Fruit fly (Drosophila melanogaster): Measurements from ENCODE around the gene tara.

tara gene

DNA sequence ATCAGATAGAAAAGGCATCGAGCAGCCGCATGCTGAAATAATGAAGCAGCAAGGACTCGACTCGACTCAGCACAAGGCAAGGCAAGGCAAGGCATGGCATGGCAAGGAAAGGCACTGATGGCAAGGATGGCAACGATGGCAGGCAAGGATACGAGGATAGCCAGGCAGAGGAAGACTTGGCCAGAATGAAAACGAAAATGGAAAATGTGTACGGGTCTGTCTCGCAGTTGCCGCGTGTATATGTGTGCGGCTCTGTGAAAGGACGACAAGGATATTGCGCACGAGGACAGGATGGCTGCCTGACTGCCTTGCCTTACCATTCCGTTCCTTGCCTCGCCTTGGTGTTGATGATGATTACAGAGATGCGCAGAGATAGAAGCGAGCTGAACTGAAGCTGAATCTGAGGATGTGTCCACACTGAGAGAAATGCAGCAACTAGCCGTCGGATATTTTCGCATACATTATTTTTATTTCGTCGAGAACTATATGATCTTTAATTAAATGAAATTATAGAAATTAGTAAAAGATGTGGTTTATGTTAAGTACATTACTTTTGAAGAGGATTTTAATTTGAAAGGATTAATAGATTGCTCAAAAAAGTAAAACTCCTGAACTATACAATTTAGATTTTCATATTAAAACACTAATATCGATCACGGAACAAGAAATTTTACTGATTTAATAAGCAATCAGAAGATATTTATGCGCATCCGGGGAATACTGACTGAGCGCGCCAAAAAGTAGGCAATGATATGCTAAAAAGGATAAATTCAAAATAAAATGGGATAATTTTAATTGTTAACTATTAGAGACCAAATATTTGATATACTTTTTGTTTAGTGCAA lies 10.8 kb upstream of the tara start (continued):
- TF ChIP-seq bowl (GFP tag; IDR thresholded peaks at IDR 0.05) (no peak), sna (GFP tag; IDR thresholded peaks at IDR 0.05; ENCODE audit: partially characterized antibody) (no peak), bcd (GFP tag; optimal IDR thresholded peaks at IDR 0.05) (peak; percentile 42), pum (GFP tag; optimal IDR thresholded peaks at IDR 0.05) (no peak), CG8290 (GFP tag; optimal IDR thresholded peaks at IDR 0.05) (no peak), CG8290 (tag; optimal IDR thresholded peaks at IDR 0.05) (no peak), CG6765 (GFP tag; optimal IDR thresholded peaks at IDR 0.05) (peak; percentile 46), fru (optimal IDR thresholded peaks at IDR 0.05) (no peak), Doc2 (GFP tag; IDR thresholded peaks at IDR 0.05) (no peak)

DNA sequence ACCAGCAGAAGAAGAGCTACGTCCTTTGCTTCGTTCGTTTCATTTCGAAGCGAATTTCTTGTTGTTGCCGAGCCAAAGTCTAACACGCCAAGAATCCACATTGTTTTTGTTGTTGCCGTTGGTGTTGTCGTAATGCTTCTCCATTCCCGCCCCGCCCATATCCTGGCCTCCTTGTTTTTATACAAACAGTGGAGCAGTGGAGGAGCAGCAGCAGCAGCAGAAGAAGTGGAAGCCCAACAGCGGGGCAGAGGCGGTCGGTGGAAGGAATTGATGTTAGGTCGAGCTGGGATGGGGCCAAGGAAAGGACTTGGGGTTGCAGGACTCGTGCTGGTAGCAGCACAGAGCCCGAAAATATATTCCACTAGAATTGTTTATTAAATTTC lies 10.1 kb upstream of the tara start:
- TF ChIP-seq CG4360 (GFP tag; IDR thresholded peaks at IDR 0.05) (peak; percentile 49; the same call in 1 of the 2 replicates), mirr (GFP tag; optimal IDR thresholded peaks at IDR 0.05) (peak; percentile 12), dm (GFP tag; optimal IDR thresholded peaks at IDR 0.05) (no peak), CG12071 (GFP tag; optimal IDR thresholded peaks at IDR 0.05) (peak; percentile 17), CG13287 (GFP tag; IDR thresholded peaks at IDR 0.05; ENCODE audit: partially characterized antibody) (no peak), BtbVII (GFP tag; optimal IDR thresholded peaks at IDR 0.05) (no peak), CG9932 (GFP tag; IDR thresholded peaks at IDR 0.05) (0 out of 2 replicates have a peak, but pooled peaks have one; percentile 20), crol (GFP tag; IDR thresholded peaks at IDR 0.05) (peak; percentile 71), CG8290 (GFP tag; optimal IDR thresholded peaks at IDR 0.05) (no peak), CG8290 (tag; optimal IDR thresholded peaks at IDR 0.05) (peak in 1 of 2 experiments; percentile 1), Med (GFP tag) (peak; percentile 62), CG2875 (GFP tag; optimal IDR thresholded peaks at IDR 0.05) (no peak), CG13296 (GFP tag; optimal IDR thresholded peaks at IDR 0.05) (no peak), Adf1 (GFP tag; IDR thresholded peaks at IDR 0.05) (peak; percentile 75), ci (GFP tag; IDR thresholded peaks at IDR 0.05) (0 out of 3 replicates have a peak, but pooled peaks have one; percentile 44), nerfin-2 (GFP tag; IDR thresholded peaks at IDR 0.05; ENCODE audit: partially characterized antibody) (no peak), Pdp1 (GFP tag; optimal IDR thresholded peaks at IDR 0.05) (peak in 1 of 2 experiments; percentile 1), Hey (tag; optimal IDR thresholded peaks at IDR 0.05) (no peak), scrt (GFP tag; optimal IDR thresholded peaks at IDR 0.05) (no peak), CG1529 (GFP tag; optimal IDR thresholded peaks at IDR 0.05) (no peak), abd-A (tag; optimal IDR thresholded peaks at IDR 0.05) (peak; percentile 90), CG16779 (GFP tag; IDR thresholded peaks at IDR 0.05) (peak; percentile 49; the same call in 1 of the 2 replicates), tna (GFP tag; IDR thresholded peaks at IDR 0.05; ENCODE audit: partially characterized antibody) (0 out of 2 replicates have a peak, but pooled peaks have one; percentile 18), CG30403 (GFP tag; optimal IDR thresholded peaks at IDR 0.05) (no peak), Hsf (GFP tag; optimal IDR thresholded peaks at IDR 0.05) (no peak), CG13894 (tag; optimal IDR thresholded peaks at IDR 0.05) (peak; percentile 79), B-H1 (GFP tag; IDR thresholded peaks at IDR 0.05) (no peak)

DNA sequence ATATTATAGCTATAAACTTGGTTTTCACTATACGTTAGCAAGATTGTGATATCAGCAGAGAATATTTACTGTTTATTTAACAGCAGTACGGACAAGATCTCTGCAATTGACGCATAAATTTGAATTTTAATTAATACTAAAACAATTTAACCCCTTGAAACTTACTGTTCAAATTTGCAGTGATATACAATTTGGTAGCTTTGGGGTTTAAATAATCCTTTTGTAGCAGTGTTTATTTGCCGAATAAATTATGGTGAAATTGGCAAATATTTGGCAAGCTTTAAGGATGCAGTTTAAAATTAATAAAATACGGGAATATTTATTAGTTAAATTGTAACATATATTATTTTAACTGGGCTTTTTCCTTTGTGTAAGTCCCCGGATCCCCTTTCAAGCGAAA lies 8.1 kb upstream of the tara start:
- TF ChIP-seq Sox100B (GFP tag; optimal IDR thresholded peaks at IDR 0.05) (peak; percentile 8), CG12219 (GFP tag; optimal IDR thresholded peaks at IDR 0.05) (no peak), Ssrp (tag; optimal IDR thresholded peaks at IDR 0.05) (peak; percentile 10), CG12391 (tag; optimal IDR thresholded peaks at IDR 0.05) (peak; percentile 7), CG17361 (GFP tag; IDR thresholded peaks at IDR 0.05) (0 out of 3 replicates have a peak, but pooled peaks have one; percentile 20), CG7556 (GFP tag; optimal IDR thresholded peaks at IDR 0.05) (peak; percentile 0), dmrt99B (tag; optimal IDR thresholded peaks at IDR 0.05) (peak; percentile 16), sr (GFP tag; IDR thresholded peaks at IDR 0.05) (no peak), CG31441 (GFP tag; IDR thresholded peaks at IDR 0.05) (0 out of 2 replicates have a peak, but pooled peaks have one; percentile 16), gem (tag; optimal IDR thresholded peaks at IDR 0.05) (peak; percentile 18), Oli (tag; optimal IDR thresholded peaks at IDR 0.05) (peak; percentile 6), rib (GFP tag; IDR thresholded peaks at IDR 0.05) (no peak), sd (tag; optimal IDR thresholded peaks at IDR 0.05) (no peak), CG11504 (tag; optimal IDR thresholded peaks at IDR 0.05) (peak; percentile 7), CG6272 (GFP tag; IDR thresholded peaks at IDR 0.05) (no peak)
